Worm (Caenorhabditis elegans) whole organism, L1 larva: ENCODE measurements around the gene cutl-1.

Source experiments
- aly-2 ChIP-seq: fragments of 150-350 bp; optimal IDR thresholded peaks from 2 replicates; lab custom pipeline; 2014; ENCODE audit warnings: missing biosample characterization, missing genetic modification characterization
- lin-15B ChIP-seq: fragments of 150-350 bp; sonication (generic microtip); optimal IDR thresholded peaks from 3 replicates; lab custom pipeline; 2014; ENCODE audit warnings: missing biosample characterization, missing genetic modification characterization
- ztf-11 ChIP-seq, 2 experiments: sonication (generic microtip); optimal IDR thresholded peaks; 2 replicates each; lab custom pipeline; 2016 to 2017; ENCODE audit warnings: missing genetic modification characterization in 2 of 2, missing biosample characterization in 1 of 2, missing compliant biosample characterization in 1 of 2

DNA sequence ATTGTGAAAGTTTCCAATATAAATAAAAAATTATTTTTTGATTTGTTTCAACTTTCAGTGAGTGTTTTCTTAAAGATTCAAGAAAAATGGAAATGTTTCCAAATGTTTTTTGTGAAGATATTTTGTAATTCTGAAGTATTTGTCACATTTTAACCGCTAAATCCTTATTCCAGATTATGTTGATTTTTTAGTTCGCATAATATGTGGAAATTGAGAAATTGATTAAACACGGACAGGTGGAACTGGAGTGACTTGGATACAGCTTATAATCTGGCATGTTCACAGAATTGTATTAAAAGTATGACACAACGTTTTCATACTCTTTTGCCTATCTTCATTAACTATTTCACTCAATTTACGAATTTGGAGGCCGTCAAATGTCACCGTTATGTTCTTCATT is 49.5 kb upstream of the cutl-1 start, which contains the start of gene lurp-3:
- TF ChIP-seq aly-2 (no peak), lin-15B (tag; lab: Kevin White, UChicago) (no peak), ztf-11 (tag; optimal IDR thresholded peaks at IDR 0.05; lab: Kevin White, UChicago) (no peak)
